Worm (Caenorhabditis elegans): ENCODE results near the gene fbxa-172.

fbxa-172 gene

ce11 chrV:17530486-17530885 is 28.6 kb upstream of the fbxa-172 start, which contains the start of gene C18D4.12:
C18D4.12 (minus strand) TSS chrV:17530586.
- TF ChIP-seq aha-1 (tag) = peak; percentile 8
- no peak for TF ChIP-seq mdl-1 (tag; optimal IDR thresholded peaks at IDR 0.05)
- TF ChIP-seq T20F7.1 (GFP tag; optimal IDR thresholded peaks at IDR 0.05) = no peak

ce11 chrV:17531410-17531809 is 27.6 kb upstream of the fbxa-172 start, which contains the start of gene C18D4.4:
C18D4.4 (minus strand) TSS chrV:17531510.
- TF ChIP-seq lin-39 (tag; optimal IDR thresholded peaks at IDR 0.05) (no peak), ama-1 (optimal IDR thresholded peaks at IDR 0.05) (no peak), hlh-30 (tag; optimal IDR thresholded peaks at IDR 0.05; ENCODE audit: insufficient read depth) (no peak), egl-43 (GFP tag; IDR thresholded peaks at IDR 0.05) (no peak), Y75B8A.6 (GFP tag; IDR thresholded peaks at IDR 0.05) (no peak), pqm-1 (tag; optimal IDR thresholded peaks at IDR 0.05) (no peak), lin-13 (GFP tag; optimal IDR thresholded peaks at IDR 0.05) (no peak), zip-11 (GFP tag; IDR thresholded peaks at IDR 0.05) (no peak), daf-12 (tag; optimal IDR thresholded peaks at IDR 0.05) (no peak), snpc-1.2 (GFP tag; IDR thresholded peaks at IDR 0.05) (no peak), lsy-2 (tag; optimal IDR thresholded peaks at IDR 0.05) (no peak), duxl-1 (tag; optimal IDR thresholded peaks at IDR 0.05; ENCODE audit: poor library complexity) (no peak), nhr-48 (tag; optimal IDR thresholded peaks at IDR 0.05) (no peak), egl-27 (tag; optimal IDR thresholded peaks at IDR 0.05) (no peak), cey-2 (tag; optimal IDR thresholded peaks at IDR 0.05; ENCODE audit: borderline replicate concordance, insufficient read depth) (no peak), ces-1 (GFP tag; optimal IDR thresholded peaks at IDR 0.05) (no peak), zag-1 (tag; optimal IDR thresholded peaks at IDR 0.05) (no peak), mxl-3 (GFP tag; optimal IDR thresholded peaks at IDR 0.05) (no peak), ztf-11 (tag; optimal IDR thresholded peaks at IDR 0.05) (no peak), dmd-6 (GFP tag; IDR thresholded peaks at IDR 0.05) (no peak)

DNA sequence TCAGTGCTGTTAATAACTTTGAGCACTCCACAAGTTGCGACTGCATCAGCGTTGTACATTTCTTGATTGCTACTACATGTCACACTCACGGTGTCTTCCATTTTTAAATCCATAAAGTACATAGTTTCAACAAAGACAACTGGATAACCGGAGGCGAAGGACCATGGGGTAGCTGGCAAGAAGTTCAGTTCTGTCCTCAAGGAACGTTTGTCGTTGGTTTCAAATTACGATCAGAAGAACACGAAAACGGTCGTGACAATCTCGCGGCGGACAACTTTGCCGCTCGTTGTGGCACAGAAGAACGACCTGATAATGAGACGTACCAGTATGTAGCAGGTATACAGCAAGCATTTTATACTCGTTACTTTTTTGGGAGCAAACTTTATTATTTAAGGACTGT is 26.4 kb upstream of the fbxa-172 start, which contains the start of gene C18D4.3:
C18D4.3 (minus strand) TSS at position 101 of the 400 bp plus-strand sequence.
- no peak for TF ChIP-seq zfp-3 (GFP tag; conservative IDR thresholded peaks at IDR 0.05)
- TF ChIP-seq tra-1 (GFP tag; IDR thresholded peaks at IDR 0.05) = no peak
- TF ChIP-seq lir-3 (tag; optimal IDR thresholded peaks at IDR 0.05) = no peak
- no peak for TF ChIP-seq fkh-10 (GFP tag; optimal IDR thresholded peaks at IDR 0.05)
- TF ChIP-seq nhr-102 (tag; optimal IDR thresholded peaks at IDR 0.05) = no peak
- no peak for TF ChIP-seq madf-9 (GFP tag; conservative IDR thresholded peaks at IDR 0.05)
- TF ChIP-seq unc-39 (tag; optimal IDR thresholded peaks at IDR 0.05) = no peak
- no peak for TF ChIP-seq hif-1 (tag; optimal IDR thresholded peaks at IDR 0.05)
- no peak for TF ChIP-seq zip-2 (tag; optimal IDR thresholded peaks at IDR 0.05)
- TF ChIP-seq lin-15B (tag; optimal IDR thresholded peaks at IDR 0.05) = no peak
- TF ChIP-seq lin-29 (GFP tag; IDR thresholded peaks at IDR 0.05) = no peak
- no peak for TF ChIP-seq Y75B8A.6 (GFP tag; IDR thresholded peaks at IDR 0.05)
- no peak for TF ChIP-seq ama-1 (optimal IDR thresholded peaks at IDR 0.05)

DNA sequence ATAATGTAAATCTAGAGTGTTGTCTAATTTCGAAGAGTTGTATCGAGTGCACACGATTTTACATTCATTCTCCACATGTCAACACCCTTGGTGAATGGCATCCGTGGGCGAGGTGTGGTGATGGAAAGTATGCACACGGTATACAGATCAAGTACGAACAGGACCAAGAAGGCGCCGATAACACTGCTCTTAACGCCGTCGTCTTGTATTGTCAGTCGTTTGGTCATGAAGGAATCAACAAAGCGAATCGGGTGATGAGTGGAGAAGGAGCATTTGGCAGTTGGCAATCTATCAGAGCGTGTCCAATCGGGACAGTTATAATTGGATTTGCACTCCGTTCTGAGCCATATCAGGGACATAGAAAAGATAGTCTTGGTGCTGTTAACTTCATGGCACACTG is 25.8 kb upstream of the fbxa-172 start:
- TF ChIP-seq ceh-20 (GFP tag; IDR thresholded peaks at IDR 0.05) (no peak), dmd-6 (GFP tag; IDR thresholded peaks at IDR 0.05) (no peak), cey-2 (tag; optimal IDR thresholded peaks at IDR 0.05; ENCODE audit: borderline replicate concordance, insufficient read depth) (no peak), lin-39 (tag; optimal IDR thresholded peaks at IDR 0.05) (no peak), lin-13 (GFP tag; optimal IDR thresholded peaks at IDR 0.05) (no peak), aha-1 (tag) (peak; percentile 67), unc-62 (GFP tag; optimal IDR thresholded peaks at IDR 0.05 in 1 of 2) (peak in 1 of 2 experiments; percentile 68), unc-62 (tag; optimal IDR thresholded peaks at IDR 0.05) (no peak), hif-1 (tag; optimal IDR thresholded peaks at IDR 0.05) (no peak)
